Worm (Caenorhabditis elegans) whole organism, L1 larva: ENCODE data around the gene K08E5.5.

Experiments
- C16A3.4 ChIP-seq: fragments of 150-350 bp; optimal IDR thresholded peaks from 2 replicates; lab custom pipeline; 2014; ENCODE audit warnings: missing biosample characterization, missing genetic modification characterization
- ama-1 ChIP-seq: fragments of 150-350 bp; optimal IDR thresholded peaks from 2 replicates; lab custom pipeline; 2014
- ceh-82 ChIP-seq, 3 experiments: fragments of 150-350 bp in 1 of 3; sonication (generic microtip) in 2 of 3; optimal IDR thresholded peaks; 2 replicates each; lab custom pipeline; 2014 to 2017; ENCODE audit warnings: missing biosample characterization in 3 of 3, missing genetic modification characterization in 3 of 3
- ces-1 ChIP-seq: fragments of 150-350 bp; optimal IDR thresholded peaks from 2 replicates; lab custom pipeline; 2014; ENCODE audit warnings: missing biosample characterization, missing genetic modification reagents, missing genetic modification characterization
- efl-1 ChIP-seq, 4 experiments: fragments of 150-350 bp; optimal IDR thresholded peaks in 3 of 4; peaks in 1 of 4; 1 replicate in 1 of 4; 2 replicates in 3 of 4; lab custom pipeline; 2014; ENCODE audit warnings: missing biosample characterization in 2 of 4, missing genetic modification characterization in 2 of 4, missing genetic modification reagents in 2 of 4
- efl-3 ChIP-seq: fragments of 200-800 bp; sonication (Bioruptor generic); optimal IDR thresholded peaks from 2 replicates; lab custom pipeline; 2018; ENCODE audit warnings: mild to moderate bottlenecking, missing genetic modification characterization, missing compliant biosample characterization
- elt-2 ChIP-seq: sonication (generic microtip); optimal IDR thresholded peaks from 2 replicates; lab custom pipeline; 2016; ENCODE audit warnings: missing genetic modification characterization, mild to moderate bottlenecking, inconsistent platforms, missing compliant biosample characterization, missing genetic modification reagents
- fkh-10 ChIP-seq: sonication (generic microtip); optimal IDR thresholded peaks from 2 replicates; lab custom pipeline; 2017; ENCODE audit warnings: missing biosample characterization, missing genetic modification reagents, missing genetic modification characterization
- fkh-4 ChIP-seq: sonication (generic microtip); optimal IDR thresholded peaks from 2 replicates; lab custom pipeline; 2016; ENCODE audit warnings: missing compliant biosample characterization, missing genetic modification characterization, borderline replicate concordance
- grh-1 ChIP-seq: fragments of 200-800 bp; sonication (Bioruptor generic); IDR thresholded peaks from 2 replicates; pipeline ENCODE4 v1.3.6; 2022; ENCODE audit warnings: missing genetic modification reagents, missing genetic modification characterization, missing compliant biosample characterization
- hlh-17 ChIP-seq: fragments of 200-800 bp; sonication (Bioruptor generic); optimal IDR thresholded peaks from 2 replicates; lab custom pipeline; 2018; ENCODE audit warnings: missing genetic modification characterization, mild to moderate bottlenecking, missing compliant biosample characterization, moderate library complexity, borderline replicate concordance
- hlh-4 ChIP-seq: sonication (generic microtip); optimal IDR thresholded peaks from 2 replicates; lab custom pipeline; 2016; ENCODE audit warnings: mild to moderate bottlenecking, missing genetic modification characterization, missing compliant biosample characterization
- hpl-2 ChIP-seq: fragments of 150-350 bp; optimal IDR thresholded peaks from 2 replicates; lab custom pipeline; 2014; ENCODE audit warnings: missing biosample characterization, missing genetic modification reagents, missing genetic modification characterization
- isw-1 ChIP-seq: fragments of 200-800 bp; sonication (Bioruptor generic); IDR thresholded peaks from 2 replicates; pipeline ENCODE4 v1.3.6; 2022; ENCODE audit warnings: missing genetic modification characterization, missing compliant biosample characterization
- jun-1 ChIP-seq: fragments of 150-350 bp; optimal IDR thresholded peaks from 2 replicates; lab custom pipeline; 2014; ENCODE audit warnings: missing biosample characterization, missing genetic modification reagents, missing genetic modification characterization
- lin-13 ChIP-seq: fragments of 150-350 bp; optimal IDR thresholded peaks from 2 replicates; lab custom pipeline; 2014; ENCODE audit warnings: missing biosample characterization, missing genetic modification reagents, missing genetic modification characterization
- lin-14 ChIP-seq: fragments of 200-800 bp; sonication (Bioruptor generic); optimal IDR thresholded peaks from 2 replicates; lab custom pipeline; 2018; ENCODE audit warnings: mild to moderate bottlenecking, missing genetic modification characterization, moderate library complexity, missing compliant biosample characterization
- lin-15B ChIP-seq: fragments of 150-350 bp; sonication (generic microtip); optimal IDR thresholded peaks from 3 replicates; lab custom pipeline; 2014; ENCODE audit warnings: missing biosample characterization, missing genetic modification characterization
- lir-3 ChIP-seq: sonication (generic microtip); optimal IDR thresholded peaks from 2 replicates; lab custom pipeline; 2016; ENCODE audit warnings: mild to moderate bottlenecking, missing genetic modification characterization, moderate library complexity, missing compliant biosample characterization; ENCODE audit not compliant: poor library complexity
- lsy-2 ChIP-seq, 2 experiments: fragments of 150-350 bp; optimal IDR thresholded peaks; 2 replicates each; lab custom pipeline; 2014; ENCODE audit warnings: missing biosample characterization in 2 of 2, missing genetic modification characterization in 2 of 2
- nhr-12 ChIP-seq: sonication (generic microtip); optimal IDR thresholded peaks from 2 replicates; lab custom pipeline; 2017; ENCODE audit warnings: missing biosample characterization, missing genetic modification characterization
- nhr-237 ChIP-seq: fragments of 150-350 bp; optimal IDR thresholded peaks from 2 replicates; lab custom pipeline; 2014; ENCODE audit warnings: missing biosample characterization, missing genetic modification characterization
- nhr-76 ChIP-seq: sonication (generic microtip); optimal IDR thresholded peaks from 2 replicates; lab custom pipeline; 2017; ENCODE audit warnings: missing biosample characterization, missing genetic modification characterization
- nhr-84 ChIP-seq: sonication (generic microtip); optimal IDR thresholded peaks from 2 replicates; lab custom pipeline; 2017; ENCODE audit warnings: missing biosample characterization, missing genetic modification characterization
- nhr-85 ChIP-seq: sonication (generic microtip); peaks from one replicate; lab custom pipeline; 2016; ENCODE audit warnings: missing genetic modification characterization, inconsistent platforms, missing compliant biosample characterization
- nhr-90 ChIP-seq: sonication (generic microtip); optimal IDR thresholded peaks from 2 replicates; lab custom pipeline; 2016; ENCODE audit warnings: mild to moderate bottlenecking, missing genetic modification characterization, missing compliant biosample characterization; ENCODE audit not compliant: poor library complexity
- pag-3 ChIP-seq: sonication (generic microtip); optimal IDR thresholded peaks from 2 replicates; lab custom pipeline; 2017; ENCODE audit warnings: missing genetic modification characterization, mild to moderate bottlenecking, missing compliant biosample characterization, antibody characterized with exemption, borderline replicate concordance; ENCODE audit not compliant: insufficient read depth
- pax-3 ChIP-seq: fragments of 200-800 bp; sonication (Bioruptor generic); optimal IDR thresholded peaks from 2 replicates; lab custom pipeline; 2018; ENCODE audit warnings: mild to moderate bottlenecking, missing genetic modification characterization, moderate library complexity, missing compliant biosample characterization
- rnt-1 ChIP-seq: sonication (generic microtip); optimal IDR thresholded peaks from 2 replicates; lab custom pipeline; 2016; ENCODE audit warnings: mild to moderate bottlenecking, missing genetic modification characterization, moderate library complexity, missing compliant biosample characterization
- snpc-4 ChIP-seq: fragments of 150-350 bp; optimal IDR thresholded peaks from 2 replicates; lab custom pipeline; 2014; ENCODE audit warnings: missing biosample characterization, missing genetic modification characterization
- snu-23 ChIP-seq: sonication (generic microtip); optimal IDR thresholded peaks from 2 replicates; lab custom pipeline; 2016; ENCODE audit warnings: missing genetic modification characterization, missing compliant biosample characterization
- sox-4 ChIP-seq: sonication (generic microtip); optimal IDR thresholded peaks from 2 replicates; lab custom pipeline; 2016; ENCODE audit warnings: missing genetic modification characterization, missing compliant biosample characterization
- sptf-1 ChIP-seq: fragments of 150-350 bp; optimal IDR thresholded peaks from 2 replicates; lab custom pipeline; 2014; ENCODE audit warnings: missing biosample characterization, missing genetic modification characterization
- sup-37 ChIP-seq: fragments of 200-800 bp; sonication (Bioruptor generic); optimal IDR thresholded peaks from 2 replicates; lab custom pipeline; 2018; ENCODE audit warnings: mild to moderate bottlenecking, missing genetic modification characterization, missing compliant biosample characterization
- swsn-7 ChIP-seq: sonication (generic microtip); optimal IDR thresholded peaks from 2 replicates; lab custom pipeline; 2016; ENCODE audit warnings: missing genetic modification characterization, missing compliant biosample characterization
- tlp-1 ChIP-seq: fragments of 150-350 bp; optimal IDR thresholded peaks from 2 replicates; lab custom pipeline; 2014; ENCODE audit warnings: missing biosample characterization, missing genetic modification characterization
- unc-30 ChIP-seq: sonication (generic microtip); optimal IDR thresholded peaks from 2 replicates; lab custom pipeline; 2017; ENCODE audit warnings: missing biosample characterization, missing genetic modification characterization
- unc-62 ChIP-seq: fragments of 150-350 bp; optimal IDR thresholded peaks from 2 replicates; lab custom pipeline; 2014; ENCODE audit warnings: missing biosample characterization, missing genetic modification reagents, missing genetic modification characterization
- unc-98 ChIP-seq: fragments of 200-800 bp; sonication (Bioruptor generic); IDR thresholded peaks from 2 replicates; pipeline ENCODE4 v1.3.6; 2022; ENCODE audit warnings: missing genetic modification characterization, missing compliant biosample characterization
- zag-1 ChIP-seq: fragments of 150-350 bp; optimal IDR thresholded peaks from 2 replicates; lab custom pipeline; 2014; ENCODE audit warnings: missing biosample characterization, missing genetic modification characterization
- ztf-11 ChIP-seq, 2 experiments: sonication (generic microtip); optimal IDR thresholded peaks; 2 replicates each; lab custom pipeline; 2016 to 2017; ENCODE audit warnings: missing genetic modification characterization in 2 of 2, missing biosample characterization in 1 of 2, missing compliant biosample characterization in 1 of 2

Gene K08E5.5

DNA sequence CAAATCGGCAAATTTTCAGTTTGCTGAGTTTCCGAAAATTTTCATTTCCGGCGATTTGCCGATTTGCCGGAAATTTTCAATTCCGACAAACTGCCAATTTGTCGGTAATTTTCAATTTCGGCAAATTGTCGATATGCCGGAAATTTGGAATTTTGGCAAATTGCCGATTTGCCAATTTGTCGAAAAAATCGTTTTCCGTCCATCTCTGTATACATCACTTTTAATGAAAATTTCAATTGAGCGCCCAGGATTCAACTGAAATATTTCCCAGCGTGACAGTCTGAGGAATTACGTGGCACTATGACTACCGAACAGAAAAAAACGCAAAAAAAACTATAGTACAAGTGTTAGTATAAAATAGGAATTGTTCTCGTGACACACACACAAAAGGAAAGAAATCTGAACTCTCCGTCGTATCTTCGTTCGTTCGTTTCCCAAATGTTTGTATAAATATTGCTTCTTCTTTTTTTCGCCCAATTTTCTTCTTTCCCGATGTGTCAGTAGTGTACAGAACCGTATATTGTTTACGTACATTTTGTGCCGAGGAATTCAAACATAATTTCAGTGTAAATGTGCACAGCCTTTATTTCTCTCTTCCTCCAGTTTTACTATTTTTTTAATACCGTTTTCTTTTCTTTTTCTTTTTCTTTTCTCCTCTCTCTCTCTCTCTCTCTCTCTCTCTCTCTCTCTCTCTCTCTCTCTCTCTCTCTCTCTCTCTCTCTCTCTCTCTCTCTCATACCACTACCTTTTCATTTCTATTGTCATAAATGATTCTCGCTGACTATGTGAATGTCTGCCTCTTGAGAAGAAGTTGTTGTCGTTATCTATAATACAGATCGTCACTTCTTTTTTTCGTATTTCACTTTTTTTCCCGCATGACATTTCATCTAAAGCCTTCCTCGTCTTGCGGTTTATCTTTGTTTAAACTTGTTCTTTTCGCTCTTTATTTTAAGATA is 27.5 kb downstream of the K08E5.5 start (continued):
- no peak for TF ChIP-seq tlp-1 (tag; lab: Kevin White, UChicago)
- TF ChIP-seq lir-3 (tag; lab: Kevin White, UChicago) = no peak
- no peak for TF ChIP-seq ztf-11 (tag; optimal IDR thresholded peaks at IDR 0.05; lab: Kevin White, UChicago)
- no peak for TF ChIP-seq swsn-7
- peak; percentile 70 for TF ChIP-seq nhr-85
- no peak for TF ChIP-seq efl-3 (GFP tag; lab: Kevin White, UChicago)
- TF ChIP-seq unc-30 (tag; lab: Kevin White, UChicago) = no peak
- TF ChIP-seq sox-4 (tag; lab: Kevin White, UChicago) = no peak
- TF ChIP-seq lsy-2 (tag; optimal IDR thresholded peaks at IDR 0.05; lab: Kevin White, UChicago) = peak in 1 of 2 experiments; percentile 27
- TF ChIP-seq rnt-1 (tag; lab: Kevin White, UChicago) = no peak
- TF ChIP-seq lin-14 (GFP tag; lab: Kevin White, UChicago) = peak; percentile 65
- no peak for TF ChIP-seq isw-1 (GFP tag; lab: Robert Waterston, UW)
- TF ChIP-seq unc-98 = no peak
- TF ChIP-seq jun-1 (tag; lab: Kevin White, UChicago) = no peak
- TF ChIP-seq ceh-82 (tag; optimal IDR thresholded peaks at IDR 0.05; lab: Kevin White, UChicago) = no peak
- no peak for TF ChIP-seq unc-62
- peak; percentile 20 for TF ChIP-seq pax-3 (tag; lab: Kevin White, UChicago)
- no peak for TF ChIP-seq lin-15B (tag; lab: Kevin White, UChicago)
- TF ChIP-seq ama-1 (lab: Kevin White, UChicago) = no peak
- no peak for TF ChIP-seq fkh-10 (GFP tag; lab: Kevin White, UChicago)
- TF ChIP-seq elt-2 (tag; lab: Kevin White, UChicago) = peak; percentile 57
- TF ChIP-seq nhr-90 (tag; lab: Kevin White, UChicago) = no peak
- TF ChIP-seq hlh-4 (tag; lab: Kevin White, UChicago) = no peak
- no peak for TF ChIP-seq nhr-84 (tag; lab: Kevin White, UChicago)
- no peak for TF ChIP-seq hlh-17 (GFP tag; lab: Kevin White, UChicago)
- TF ChIP-seq zag-1 (tag; lab: Kevin White, UChicago) = no peak
- no peak for TF ChIP-seq snu-23
- no peak for TF ChIP-seq pag-3 (tag; lab: Kevin White, UChicago)
- no peak for TF ChIP-seq nhr-237
- no peak for TF ChIP-seq grh-1 (GFP tag; lab: Robert Waterston, UW)
- TF ChIP-seq efl-1 (optimal IDR thresholded peaks at IDR 0.05; lab: Kevin White, UChicago) = peak; percentile 34 to 35
- peak in 1 of 2 experiments; percentile 91 for TF ChIP-seq efl-1 (GFP tag; optimal IDR thresholded peaks at IDR 0.05 in 1 of 2; lab: Kevin White, UChicago)
- no peak for TF ChIP-seq ces-1 (GFP tag; lab: Kevin White, UChicago)
- no peak for TF ChIP-seq sup-37 (GFP tag; lab: Kevin White, UChicago)
- TF ChIP-seq nhr-76 (tag; lab: Kevin White, UChicago) = no peak
- TF ChIP-seq lin-13 (GFP tag; lab: Kevin White, UChicago) = no peak
- TF ChIP-seq C16A3.4 = no peak
- no peak for TF ChIP-seq snpc-4 (tag; lab: Kevin White, UChicago)
- TF ChIP-seq fkh-4 (tag; lab: Kevin White, UChicago) = no peak
- TF ChIP-seq hpl-2 (GFP tag; lab: Kevin White, UChicago) = no peak
- TF ChIP-seq sptf-1 (tag; lab: Kevin White, UChicago) = no peak
- no peak for TF ChIP-seq nhr-12 (tag; lab: Kevin White, UChicago)
